Fruit fly (Drosophila melanogaster): ENCODE data around the gene CG4230.

DNA sequence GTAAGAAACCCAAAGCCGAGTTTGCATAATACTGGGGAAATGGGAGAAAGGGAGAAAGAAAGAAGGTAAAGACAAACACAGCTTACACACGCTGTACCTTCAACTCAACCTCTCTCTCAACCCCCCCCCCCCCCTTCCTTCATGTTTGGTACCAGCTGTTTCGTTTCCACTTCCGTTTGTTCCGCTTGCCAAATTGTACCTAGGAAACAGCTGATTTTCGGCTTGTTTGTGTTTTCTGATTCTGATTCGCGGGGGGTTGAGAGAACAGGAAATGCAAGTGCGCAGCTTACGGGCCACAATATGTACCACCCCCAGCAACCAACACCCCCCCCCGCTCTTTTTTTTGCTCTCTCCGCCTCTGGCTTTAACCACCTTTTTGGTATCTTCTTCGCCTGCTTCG lies 32.1 kb upstream of the CG4230 start:
- TF ChIP-seq CG8478 (optimal IDR thresholded peaks at IDR 0.05) (no peak), CTCF (optimal IDR thresholded peaks at IDR 0.05) (no peak)

All from S2 (cell line).